Fruit fly (Drosophila melanogaster) whole organism, prepupa: ENCODE data around the gene kri.

Experiments used
- Blimp-1 ChIP-seq: fragments of 200-800 bp; sonication (Bioruptor generic); optimal IDR thresholded peaks from 3 replicates; lab custom pipeline; 2017; ENCODE audit warnings: missing biosample characterization, missing genetic modification characterization, mild to moderate bottlenecking, moderate library complexity, missing genetic modification reagents
- CG10631 ChIP-seq: fragments of 200-800 bp; sonication (Bioruptor generic); optimal IDR thresholded peaks from 2 replicates; lab custom pipeline; 2016; ENCODE audit warnings: missing biosample characterization, missing genetic modification characterization
- CG10669 ChIP-seq: fragments of 200-800 bp; sonication (Bioruptor generic); optimal IDR thresholded peaks from 3 replicates; lab custom pipeline; 2018; ENCODE audit warnings: missing biosample characterization, mild to moderate bottlenecking, missing genetic modification characterization, moderate library complexity
- CG11294 ChIP-seq: fragments of 200-800 bp; sonication (Bioruptor generic); IDR thresholded peaks from 2 replicates; pipeline ENCODE4 v1.3.6; 2022; ENCODE audit warnings: missing biosample characterization, missing genetic modification characterization
- CG11902 ChIP-seq: fragments of 200-800 bp; sonication (Bioruptor generic); optimal IDR thresholded peaks from 3 replicates; lab custom pipeline; 2016; ENCODE audit warnings: missing biosample characterization, missing genetic modification characterization
- CG15336 ChIP-seq: fragments of 200-800 bp; sonication (Bioruptor generic); IDR thresholded peaks from 2 replicates; pipeline ENCODE4 v1.3.6; 2022; ENCODE audit warnings: missing biosample characterization, missing genetic modification characterization
- CG1621 ChIP-seq: fragments of 200-800 bp; sonication (Bioruptor generic); optimal IDR thresholded peaks from 3 replicates; lab custom pipeline; 2018; ENCODE audit warnings: missing biosample characterization, mild to moderate bottlenecking, missing genetic modification characterization
- CG16779 ChIP-seq: fragments of 200-800 bp; sonication (Bioruptor generic); optimal IDR thresholded peaks from 3 replicates; lab custom pipeline; 2017; ENCODE audit warnings: missing biosample characterization, mild to moderate bottlenecking, missing genetic modification characterization
- CG31627 ChIP-seq: fragments of 200-800 bp; sonication (Bioruptor generic); optimal IDR thresholded peaks from 3 replicates; lab custom pipeline; 2016; ENCODE audit warnings: missing biosample characterization, missing genetic modification characterization
- CG32006 ChIP-seq: fragments of 200-800 bp; sonication (Bioruptor generic); optimal IDR thresholded peaks from 3 replicates; lab custom pipeline; 2017; ENCODE audit warnings: missing biosample characterization, mild to moderate bottlenecking, missing genetic modification characterization
- CG34406 ChIP-seq: fragments of 200-800 bp; sonication (Bioruptor generic); optimal IDR thresholded peaks from 3 replicates; lab custom pipeline; 2016; ENCODE audit warnings: missing biosample characterization, missing genetic modification characterization
- CG3919 ChIP-seq: fragments of 200-800 bp; sonication (Bioruptor generic); optimal IDR thresholded peaks from 3 replicates; lab custom pipeline; 2016; ENCODE audit warnings: missing biosample characterization, missing genetic modification characterization
- CG4318 ChIP-seq: fragments of 200-800 bp; sonication (Bioruptor generic); optimal IDR thresholded peaks from 3 replicates; lab custom pipeline; 2017; ENCODE audit warnings: missing biosample characterization, mild to moderate bottlenecking, missing genetic modification characterization
- CG6163 ChIP-seq: fragments of 200-800 bp; sonication (Bioruptor generic); IDR thresholded peaks from 3 replicates; pipeline ENCODE4 v1.3.6; 2022; ENCODE audit warnings: missing biosample characterization, missing genetic modification characterization
- CG6276 ChIP-seq: fragments of 200-800 bp; sonication (Bioruptor generic); optimal IDR thresholded peaks from 2 replicates; lab custom pipeline; 2017; ENCODE audit warnings: missing biosample characterization, mild to moderate bottlenecking, missing genetic modification characterization
- CG6792 ChIP-seq: fragments of 200-800 bp; sonication (Bioruptor generic); optimal IDR thresholded peaks from 3 replicates; lab custom pipeline; 2016; ENCODE audit warnings: missing biosample characterization, missing genetic modification characterization
- CG6808 ChIP-seq: fragments of 200-800 bp; sonication (Bioruptor generic); optimal IDR thresholded peaks from 3 replicates; lab custom pipeline; 2017; ENCODE audit warnings: missing biosample characterization, missing genetic modification characterization, mild to moderate bottlenecking, moderate library complexity, missing genetic modification reagents
- CG6854 ChIP-seq: fragments of 200-800 bp; sonication (Bioruptor generic); optimal IDR thresholded peaks from 2 replicates; lab custom pipeline; 2017; ENCODE audit warnings: missing biosample characterization, mild to moderate bottlenecking, missing genetic modification characterization
- CG8119 ChIP-seq: fragments of 200-800 bp; sonication (Bioruptor generic); IDR thresholded peaks from 3 replicates; pipeline ENCODE4 v1.3.6; 2022; ENCODE audit warnings: missing biosample characterization, missing genetic modification characterization
- CG8319 ChIP-seq: fragments of 200-800 bp; sonication (Bioruptor generic); optimal IDR thresholded peaks from 3 replicates; lab custom pipeline; 2016; ENCODE audit warnings: missing biosample characterization, missing genetic modification characterization
- CG8632 ChIP-seq: fragments of 200-800 bp; sonication (Bioruptor generic); optimal IDR thresholded peaks from 3 replicates; lab custom pipeline; 2016; ENCODE audit warnings: missing biosample characterization, missing genetic modification characterization
- CG9139 ChIP-seq: fragments of 200-800 bp; sonication (Bioruptor generic); optimal IDR thresholded peaks from 3 replicates; lab custom pipeline; 2017; ENCODE audit warnings: missing biosample characterization, mild to moderate bottlenecking, missing genetic modification characterization
- Eip75B ChIP-seq: fragments of 200-800 bp; sonication (Bioruptor generic); optimal IDR thresholded peaks from 3 replicates; lab custom pipeline; 2016; ENCODE audit warnings: missing biosample characterization, missing genetic modification characterization
- Eip78C ChIP-seq: fragments of 200-800 bp; sonication (Bioruptor generic); peaks from one replicate; lab custom pipeline; 2016; ENCODE audit warnings: missing biosample characterization, missing genetic modification characterization
- Eip93F ChIP-seq: fragments of 200-800 bp; sonication (Bioruptor generic); optimal IDR thresholded peaks from 2 replicates; lab custom pipeline; 2016; ENCODE audit warnings: missing biosample characterization, mild to moderate bottlenecking, missing genetic modification characterization
- Ets21C ChIP-seq: fragments of 200-800 bp; sonication (Bioruptor generic); optimal IDR thresholded peaks from 3 replicates; lab custom pipeline; 2016; ENCODE audit warnings: missing biosample characterization, missing genetic modification characterization
- Ets96B ChIP-seq: fragments of 200-800 bp; optimal IDR thresholded peaks from 2 replicates; lab custom pipeline; 2019; ENCODE audit warnings: missing biosample characterization, mild to moderate bottlenecking, missing genetic modification characterization, moderate library complexity
- Gug ChIP-seq: fragments of 200-800 bp; sonication (Bioruptor generic); IDR thresholded peaks from 2 replicates; pipeline ENCODE4 v1.3.6; 2022; ENCODE audit warnings: missing biosample characterization, missing genetic modification characterization
- Hr38 ChIP-seq: sonication (Bioruptor generic); optimal IDR thresholded peaks from 2 replicates; lab custom pipeline; 2016; ENCODE audit warnings: missing biosample characterization, missing genetic modification characterization
- Hr39 ChIP-seq: fragments of 200-800 bp; sonication (Bioruptor generic); optimal IDR thresholded peaks from 2 replicates; lab custom pipeline; 2016; ENCODE audit warnings: missing biosample characterization, missing genetic modification characterization
- Hr4 ChIP-seq: fragments of 200-800 bp; sonication (Bioruptor generic); optimal IDR thresholded peaks from 3 replicates; lab custom pipeline; 2016; ENCODE audit warnings: missing biosample characterization, missing genetic modification characterization
- Lpt ChIP-seq: fragments of 200-800 bp; sonication (Bioruptor generic); optimal IDR thresholded peaks from 3 replicates; lab custom pipeline; 2016; ENCODE audit warnings: missing biosample characterization, missing genetic modification characterization
- Met ChIP-seq: fragments of 200-800 bp; sonication (Bioruptor generic); optimal IDR thresholded peaks from 3 replicates; lab custom pipeline; 2016; ENCODE audit warnings: missing biosample characterization, missing genetic modification characterization
- OdsH ChIP-seq: fragments of 200-800 bp; sonication (Bioruptor generic); optimal IDR thresholded peaks from 3 replicates; lab custom pipeline; 2016; ENCODE audit warnings: missing biosample characterization, missing genetic modification characterization
- Smox ChIP-seq: fragments of 200-800 bp; sonication (Bioruptor generic); optimal IDR thresholded peaks from 3 replicates; lab custom pipeline; 2016; ENCODE audit warnings: missing biosample characterization, missing genetic modification characterization
- Sox102F ChIP-seq: fragments of 200-800 bp; sonication (Bioruptor generic); optimal IDR thresholded peaks from 2 replicates; lab custom pipeline; 2016; ENCODE audit warnings: missing biosample characterization, mild to moderate bottlenecking, missing genetic modification characterization
- Sox14 ChIP-seq: fragments of 200-800 bp; sonication (Bioruptor generic); optimal IDR thresholded peaks from 3 replicates; lab custom pipeline; 2016; ENCODE audit warnings: missing biosample characterization, missing genetic modification characterization
- acj6 ChIP-seq: fragments of 200-800 bp; sonication (Bioruptor generic); optimal IDR thresholded peaks from 3 replicates; lab custom pipeline; 2016; ENCODE audit warnings: missing biosample characterization, missing genetic modification characterization
- cyc ChIP-seq: fragments of 200-800 bp; sonication (Bioruptor generic); optimal IDR thresholded peaks from 3 replicates; lab custom pipeline; 2016; ENCODE audit warnings: missing biosample characterization, missing genetic modification characterization
- dac ChIP-seq: fragments of 200-800 bp; sonication (Bioruptor generic); optimal IDR thresholded peaks from 2 replicates; lab custom pipeline; 2017; ENCODE audit warnings: missing biosample characterization, mild to moderate bottlenecking, missing genetic modification characterization
- dsx ChIP-seq: fragments of 200-800 bp; optimal IDR thresholded peaks from 3 replicates; lab custom pipeline; 2019; ENCODE audit warnings: missing biosample characterization, mild to moderate bottlenecking, missing genetic modification characterization, moderate library complexity; ENCODE audit not compliant: poor library complexity, severe bottlenecking
- eg ChIP-seq: fragments of 200-800 bp; sonication (Bioruptor generic); IDR thresholded peaks from 3 replicates; pipeline ENCODE4 v1.3.6; 2022; ENCODE audit warnings: missing biosample characterization, missing genetic modification characterization
- esn ChIP-seq: fragments of 200-800 bp; sonication (Bioruptor generic); optimal IDR thresholded peaks from 2 replicates; lab custom pipeline; 2016; ENCODE audit warnings: missing biosample characterization, mild to moderate bottlenecking, missing genetic modification characterization, moderate library complexity
- fd59A ChIP-seq: fragments of 200-800 bp; sonication (Bioruptor generic); optimal IDR thresholded peaks from 2 replicates; lab custom pipeline; 2017; ENCODE audit warnings: missing biosample characterization, mild to moderate bottlenecking, missing genetic modification characterization, missing genetic modification reagents
- fd85E ChIP-seq: fragments of 200-800 bp; sonication (Bioruptor generic); optimal IDR thresholded peaks from 3 replicates; lab custom pipeline; 2016; ENCODE audit warnings: missing biosample characterization, missing genetic modification characterization
- fkh ChIP-seq: fragments of 200-800 bp; sonication (Bioruptor generic); optimal IDR thresholded peaks from 3 replicates; lab custom pipeline; 2017; ENCODE audit warnings: missing biosample characterization, mild to moderate bottlenecking, missing genetic modification characterization, moderate library complexity
- net ChIP-seq: fragments of 200-800 bp; sonication (Bioruptor generic); optimal IDR thresholded peaks from 3 replicates; lab custom pipeline; 2016; ENCODE audit warnings: missing biosample characterization, missing genetic modification characterization
- salr ChIP-seq, 2 experiments: fragments of 200-800 bp; sonication (Bioruptor generic); optimal IDR thresholded peaks; 3 replicates each; lab custom pipeline; 2016 to 2018; ENCODE audit warnings: missing biosample characterization in 2 of 2, missing genetic modification characterization in 2 of 2, mild to moderate bottlenecking in 1 of 2
- spab ChIP-seq: fragments of 200-800 bp; sonication (Bioruptor generic); optimal IDR thresholded peaks from 2 replicates; lab custom pipeline; 2017; ENCODE audit warnings: missing biosample characterization, mild to moderate bottlenecking, missing genetic modification characterization, missing genetic modification reagents
- svp ChIP-seq: fragments of 200-800 bp; sonication (Bioruptor generic); peaks from one replicate; lab custom pipeline; 2016; ENCODE audit warnings: missing biosample characterization, missing genetic modification characterization
- topi ChIP-seq: fragments of 200-800 bp; sonication (Bioruptor generic); optimal IDR thresholded peaks from 3 replicates; lab custom pipeline; 2016; ENCODE audit warnings: missing biosample characterization, missing genetic modification characterization
- vri ChIP-seq: fragments of 200-800 bp; sonication (Bioruptor generic); optimal IDR thresholded peaks from 3 replicates; lab custom pipeline; 2016; ENCODE audit warnings: missing biosample characterization, mild to moderate bottlenecking, missing genetic modification characterization

Gene kri

dm6 chr3L:5810633-5811341, at the start of gene kri, which contains the start of gene S6k:
TSS of gene kri (plus strand) at chr3L:5810973.
TSS of gene S6k (minus strand) at chr3L:5810931.
- TF ChIP-seq eg (no peak), Hr4 (no peak), net (GFP tag; lab: Kevin White, UChicago) (no peak), Met (no peak), esn (no peak), CG6854 (GFP tag; lab: Kevin White, UChicago) (peak; percentile 35), Hr38 (GFP tag; lab: Kevin White, UChicago) (no peak), Ets96B (tag; lab: Kevin White, UChicago) (no peak), spab (no peak), CG32006 (GFP tag; lab: Kevin White, UChicago) (peak; percentile 17), CG3919 (GFP tag; lab: Kevin White, UChicago) (peak; percentile 31), fd59A (GFP tag; lab: Kevin White, UChicago) (no peak), svp (GFP tag; lab: Kevin White, UChicago) (peak; percentile 90), dac (GFP tag; lab: Kevin White, UChicago) (no peak), CG6808 (GFP tag; lab: Kevin White, UChicago) (peak; percentile 33), CG10631 (GFP tag; lab: Kevin White, UChicago) (no peak), CG6276 (GFP tag; lab: Kevin White, UChicago) (no peak), Ets21C (no peak), topi (GFP tag; lab: Kevin White, UChicago) (peak; percentile 36), CG6163 (GFP tag; lab: Robert Waterston, UW) (no peak; the same call in 2 of the 3 replicates), CG1621 (tag; lab: Kevin White, UChicago) (peak; percentile 33), salr (GFP tag; optimal IDR thresholded peaks at IDR 0.05; lab: Kevin White, UChicago) (no peak), Sox102F (GFP tag; lab: Kevin White, UChicago) (no peak), fkh (GFP tag; lab: Kevin White, UChicago) (peak; percentile 79), Hr39 (GFP tag; lab: Kevin White, UChicago) (no peak), Eip75B (GFP tag; lab: Kevin White, UChicago) (peak; percentile 28), Eip78C (GFP tag; lab: Kevin White, UChicago) (peak; percentile 65), Sox14 (GFP tag; lab: Kevin White, UChicago) (peak; percentile 93), Eip93F (GFP tag; lab: Kevin White, UChicago) (no peak), CG15336 (GFP tag; lab: Robert Waterston, UW) (peak; percentile 42; the same call in 1 of the 2 replicates), Gug (GFP tag; lab: Robert Waterston, UW) (peak; percentile 35; the same call in 1 of the 2 replicates), CG16779 (tag; lab: Kevin White, UChicago) (peak; percentile 56), CG4318 (GFP tag; lab: Kevin White, UChicago) (no peak), CG8319 (GFP tag; lab: Kevin White, UChicago) (no peak), fd85E (no peak), CG8632 (GFP tag; lab: Kevin White, UChicago) (no peak), CG6792 (no peak), dsx (GFP tag; lab: Kevin White, UChicago) (peak; percentile 43), CG11902 (GFP tag; lab: Kevin White, UChicago) (no peak), OdsH (no peak), Smox (GFP tag; lab: Kevin White, UChicago) (peak; percentile 3), CG31627 (no peak), CG8119 (GFP tag; lab: Robert Waterston, UW) (no peak), vri (GFP tag; lab: Kevin White, UChicago) (peak; percentile 91), Lpt (GFP tag; lab: Kevin White, UChicago) (peak; percentile 4), cyc (GFP tag; lab: Kevin White, UChicago) (peak; percentile 16), CG10669 (GFP tag; lab: Kevin White, UChicago) (no peak), CG34406 (GFP tag; lab: Kevin White, UChicago) (no peak), CG9139 (GFP tag; lab: Kevin White, UChicago) (peak; percentile 14), CG11294 (GFP tag; lab: Robert Waterston, UW) (no peak), acj6 (GFP tag; lab: Kevin White, UChicago) (no peak), Blimp-1 (GFP tag; lab: Kevin White, UChicago) (no peak)
